Worm (Caenorhabditis elegans) whole organism, L2 larva: ENCODE results near the gene abi-1.

Source experiments
- egl-27 ChIP-seq: sonication (generic microtip); optimal IDR thresholded peaks from 3 replicates; lab custom pipeline; 2017; ENCODE audit warnings: missing biosample characterization, missing genetic modification reagents, missing genetic modification characterization
- nhr-10 ChIP-seq: sonication (generic microtip); optimal IDR thresholded peaks from 2 replicates; lab custom pipeline; 2017; ENCODE audit warnings: missing biosample characterization, missing genetic modification characterization
- nhr-11 ChIP-seq: fragments of 150-350 bp; optimal IDR thresholded peaks from 2 replicates; lab custom pipeline; 2014; ENCODE audit warnings: missing biosample characterization, missing genetic modification characterization
- nhr-77 ChIP-seq: fragments of 150-350 bp; optimal IDR thresholded peaks from 2 replicates; lab custom pipeline; 2014; ENCODE audit warnings: missing biosample characterization, missing genetic modification characterization
- unc-55 ChIP-seq: fragments of 150-350 bp; sonication (generic microtip); optimal IDR thresholded peaks from 3 replicates; lab custom pipeline; 2014; ENCODE audit warnings: missing biosample characterization, missing genetic modification reagents, missing genetic modification characterization
- unc-62 ChIP-seq: fragments of 150-350 bp; optimal IDR thresholded peaks from 2 replicates; lab custom pipeline; 2014; ENCODE audit warnings: missing biosample characterization, missing genetic modification reagents, missing genetic modification characterization

ce11 chrIII:5667952-5668489, 24.5 kb downstream of the abi-1 start:
- TF ChIP-seq nhr-11 (tag; lab: Kevin White, UChicago) (no peak), egl-27 (tag; lab: Kevin White, UChicago) (no peak), nhr-77 (tag; lab: Kevin White, UChicago) (no peak), nhr-10 (tag; lab: Kevin White, UChicago) (no peak), unc-62 (GFP tag; lab: Kevin White, UChicago) (no peak), unc-55 (no peak)
